Worm (Caenorhabditis elegans) whole organism, young adult: Measurements from ENCODE around the gene B0280.7.

Experiments
- C17E4.6 ChIP-seq: fragments of 200-800 bp; sonication (Bioruptor generic); IDR thresholded peaks from 2 replicates; pipeline ENCODE4 v1.3.6; 2022; ENCODE audit warnings: missing genetic modification reagents, missing genetic modification characterization, missing compliant biosample characterization
- F37B4.10 ChIP-seq: fragments of 200-800 bp; sonication (Bioruptor generic); IDR thresholded peaks from 2 replicates; pipeline ENCODE4 v1.3.6; 2022; ENCODE audit warnings: missing genetic modification characterization, missing compliant biosample characterization
- ama-1 ChIP-seq, 3 experiments: fragments of 150-350 bp in 1 of 3; sonication (generic microtip) in 2 of 3; optimal IDR thresholded peaks; 2 replicates each; lab custom pipeline; 2014 to 2018; ENCODE audit warnings: missing biosample characterization in 2 of 3, missing genetic modification characterization in 2 of 3, missing genetic modification reagents in 2 of 3
- aptf-3 ChIP-seq: fragments of 200-800 bp; sonication (Bioruptor generic); IDR thresholded peaks from 2 replicates; pipeline ENCODE4 v1.3.6; 2022; ENCODE audit warnings: missing genetic modification characterization, missing compliant biosample characterization
- bed-2 ChIP-seq: fragments of 200-800 bp; sonication (Bioruptor generic); IDR thresholded peaks from 2 replicates; pipeline ENCODE4 v1.3.6; 2022; ENCODE audit warnings: missing genetic modification reagents, missing genetic modification characterization, missing compliant biosample characterization
- lin-35 ChIP-seq, 3 experiments: fragments of 150-350 bp in 2 of 3; sonication (generic microtip) in 1 of 3; optimal IDR thresholded peaks; 2 replicates each; lab custom pipeline; 2014 to 2018; ENCODE audit warnings: missing biosample characterization in 3 of 3, missing genetic modification characterization in 3 of 3, missing genetic modification reagents in 3 of 3
- pha-4 ChIP-seq: fragments of 150-350 bp; sonication (generic microtip); optimal IDR thresholded peaks from 2 replicates; lab custom pipeline; 2014; ENCODE audit warnings: missing biosample characterization, missing genetic modification reagents, missing genetic modification characterization
- ztf-25 ChIP-seq: fragments of 200-800 bp; sonication (Bioruptor generic); IDR thresholded peaks from 2 replicates; pipeline ENCODE4 v1.3.6; 2022; ENCODE audit warnings: missing genetic modification reagents, missing genetic modification characterization, missing compliant biosample characterization
- ztf-3 ChIP-seq: fragments of 200-800 bp; sonication (Bioruptor generic); optimal IDR thresholded peaks from 2 replicates; lab custom pipeline; 2018; ENCODE audit warnings: mild to moderate bottlenecking, missing genetic modification characterization, missing compliant biosample characterization

ce11 chrIII:7091042-7091441 lies 20.7 kb downstream of the B0280.7 start, which contains the start of gene ZK418.2:
- TF ChIP-seq F37B4.10 (GFP tag; lab: Robert Waterston, UW): no peak
- no peak for TF ChIP-seq aptf-3
- no peak for TF ChIP-seq pha-4
- TF ChIP-seq ztf-25 (GFP tag; lab: Robert Waterston, UW): no peak
- TF ChIP-seq ama-1 (optimal IDR thresholded peaks at IDR 0.05; lab: Kevin White, UChicago): no peak
- no peak for TF ChIP-seq ama-1 (GFP tag; optimal IDR thresholded peaks at IDR 0.05; lab: Kevin White, UChicago)
- no peak for TF ChIP-seq lin-35 (GFP tag; optimal IDR thresholded peaks at IDR 0.05; lab: Kevin White, UChicago)
- no peak for TF ChIP-seq ztf-3 (GFP tag; lab: Kevin White, UChicago)
- no peak for TF ChIP-seq C17E4.6
- TF ChIP-seq bed-2 (GFP tag; lab: Robert Waterston, UW): no peak
